Worm (Caenorhabditis elegans): ENCODE results near the gene C55A6.1.

- TF ChIP-seq him-1 (tag; optimal IDR thresholded peaks at IDR 0.05) (no peak), W03F9.2 (tag; optimal IDR thresholded peaks at IDR 0.05) (no peak), dao-5 (tag; optimal IDR thresholded peaks at IDR 0.05) (no peak)
These were observed 26.3 kb upstream of the C55A6.1 start for ce11 chrV:11531100-11531499.

Measured in whole organism, L4/young adult.